Worm (Caenorhabditis elegans) whole organism, early embryonic: ENCODE measurements around the gene hach-1.

ENCODE experiments used
- aly-1 ChIP-seq: sonication (generic microtip); optimal IDR thresholded peaks from 2 replicates; lab custom pipeline; 2016; ENCODE audit warnings: missing genetic modification characterization, missing compliant biosample characterization
- ama-1 ChIP-seq: fragments of 150-350 bp; optimal IDR thresholded peaks from 2 replicates; lab custom pipeline; 2014
- ets-7 ChIP-seq: sonication (generic microtip); optimal IDR thresholded peaks from 2 replicates; lab custom pipeline; 2016; ENCODE audit warnings: missing genotype, missing genetic modification characterization, missing compliant biosample characterization
- flt-1 ChIP-seq: fragments of 200-800 bp; sonication (Bioruptor generic); IDR thresholded peaks from 2 replicates; pipeline ENCODE4 v1.3.6; 2022; ENCODE audit warnings: missing genetic modification characterization, missing compliant biosample characterization
- hnd-1 ChIP-seq: sonication (generic microtip); optimal IDR thresholded peaks from 2 replicates; lab custom pipeline; 2016; ENCODE audit warnings: missing genetic modification characterization, missing compliant biosample characterization
- pes-1 ChIP-seq: fragments of 200-800 bp; sonication (Bioruptor generic); IDR thresholded peaks from 2 replicates; pipeline ENCODE4 v1.3.6; 2022; ENCODE audit warnings: missing genetic modification reagents, missing genetic modification characterization, missing compliant biosample characterization
- sea-1 ChIP-seq: fragments of 200-800 bp; sonication (Bioruptor generic); conservative IDR thresholded peaks from 2 replicates; pipeline ENCODE4 v1.3.6; 2022; ENCODE audit warnings: missing genetic modification characterization, missing compliant biosample characterization
- tbx-37 ChIP-seq: fragments of 200-800 bp; sonication (Bioruptor generic); conservative IDR thresholded peaks from 2 replicates; pipeline ENCODE4 v1.3.6; 2022; ENCODE audit warnings: missing genetic modification reagents, missing genetic modification characterization, missing compliant biosample characterization
- tra-4 ChIP-seq: sonication (generic microtip); optimal IDR thresholded peaks from 2 replicates; lab custom pipeline; 2017; ENCODE audit warnings: missing genetic modification characterization, missing compliant biosample characterization

ce11 chrIII:5550844-5551243 is 4.4 kb upstream of the hach-1 start:
- TF ChIP-seq sea-1 (GFP tag; lab: Robert Waterston, UW) (no peak), tbx-37 (GFP tag; lab: Robert Waterston, UW) (no peak), tra-4 (tag; lab: Kevin White, UChicago) (no peak), aly-1 (tag; lab: Kevin White, UChicago) (no peak), flt-1 (GFP tag; lab: Robert Waterston, UW) (no peak), ama-1 (no peak), pes-1 (GFP tag; lab: Robert Waterston, UW) (no peak), ets-7 (tag; lab: Kevin White, UChicago) (no peak), hnd-1 (tag; lab: Kevin White, UChicago) (no peak)
